Worm (Caenorhabditis elegans): ENCODE results near the gene C48D1.5.

- TF ChIP-seq nhr-237 (tag; optimal IDR thresholded peaks at IDR 0.05) (no peak), nhr-12 (tag; optimal IDR thresholded peaks at IDR 0.05) (no peak), ces-1 (GFP tag; optimal IDR thresholded peaks at IDR 0.05) (no peak), unc-62 (GFP tag; optimal IDR thresholded peaks at IDR 0.05) (no peak), elt-1 (tag; optimal IDR thresholded peaks at IDR 0.05; ENCODE audit: borderline replicate concordance, insufficient read depth) (no peak), unc-39 (tag; optimal IDR thresholded peaks at IDR 0.05) (no peak), ztf-11 (tag; optimal IDR thresholded peaks at IDR 0.05) (no peak), snpc-4 (tag; optimal IDR thresholded peaks at IDR 0.05) (no peak)
These were observed 14.7 kb downstream of the C48D1.5 start, which contains the start of gene pwp-1 for ce11 chrIV:13236485-13236884.
